Worm (Caenorhabditis elegans): Measurements from ENCODE around the gene dpl-1.

dpl-1 gene

ce11 chrII:9177080-9177479 is 7.4 kb downstream of the dpl-1 start, which contains the start of the genes sec-5 and pir-1 (continued):
- TF ChIP-seq nhr-20 (tag; optimal IDR thresholded peaks at IDR 0.05) (peak; percentile 45), nhr-71 (tag; optimal IDR thresholded peaks at IDR 0.05) (peak; percentile 63), C04F5.9 (tag; optimal IDR thresholded peaks at IDR 0.05) (peak; percentile 42), ceh-82 (tag; optimal IDR thresholded peaks at IDR 0.05) (peak; percentile 17 to 38 (median 31))

- TF ChIP-seq mef-2 (tag; optimal IDR thresholded peaks at IDR 0.05) (no peak), snu-23 (GFP tag; optimal IDR thresholded peaks at IDR 0.05) (no peak), efl-1 (optimal IDR thresholded peaks at IDR 0.05) (no peak), efl-1 (GFP tag; optimal IDR thresholded peaks at IDR 0.05 in 1 of 2) (no peak), unc-130 (tag; optimal IDR thresholded peaks at IDR 0.05) (no peak), fkh-8 (tag; optimal IDR thresholded peaks at IDR 0.05) (no peak), swsn-7 (tag; optimal IDR thresholded peaks at IDR 0.05) (no peak), ceh-8 (GFP tag; optimal IDR thresholded peaks at IDR 0.05) (no peak), pqm-1 (tag; optimal IDR thresholded peaks at IDR 0.05) (no peak), rnt-1 (tag; optimal IDR thresholded peaks at IDR 0.05) (no peak), ztf-11 (tag; optimal IDR thresholded peaks at IDR 0.05) (no peak), ceh-82 (tag; optimal IDR thresholded peaks at IDR 0.05) (no peak), zip-4 (GFP tag; optimal IDR thresholded peaks at IDR 0.05) (no peak), ets-5 (GFP tag; IDR thresholded peaks at IDR 0.05) (no peak), ama-1 (optimal IDR thresholded peaks at IDR 0.05) (no peak), unc-62 (GFP tag; optimal IDR thresholded peaks at IDR 0.05) (no peak)
Measured at ce11 chrII:9178811-9179210, 9.1 kb downstream of the dpl-1 start.

ce11 chrII:9181155-9181554 is 11.4 kb downstream of the dpl-1 start:
- TF ChIP-seq aly-2 (tag; optimal IDR thresholded peaks at IDR 0.05) (no peak), elt-2 (tag; optimal IDR thresholded peaks at IDR 0.05) (peak; percentile 2), nhr-19 (GFP tag; conservative IDR thresholded peaks at IDR 0.05) (no peak), unc-130 (tag; optimal IDR thresholded peaks at IDR 0.05) (no peak)

- TF ChIP-seq fkh-8 (tag; optimal IDR thresholded peaks at IDR 0.05) (no peak), xbp-1 (tag; optimal IDR thresholded peaks at IDR 0.05) (no peak), skn-1 (tag; optimal IDR thresholded peaks at IDR 0.05) (no peak), nhr-77 (tag; optimal IDR thresholded peaks at IDR 0.05) (no peak), ama-1 (optimal IDR thresholded peaks at IDR 0.05) (no peak), unc-130 (tag; optimal IDR thresholded peaks at IDR 0.05) (no peak), C16A3.4 (tag; optimal IDR thresholded peaks at IDR 0.05) (no peak), Y116A8C.19 (tag; optimal IDR thresholded peaks at IDR 0.05; ENCODE audit: borderline replicate concordance) (no peak), ces-1 (GFP tag; optimal IDR thresholded peaks at IDR 0.05) (no peak), hpl-2 (GFP tag; optimal IDR thresholded peaks at IDR 0.05) (no peak), nhr-47 (tag; optimal IDR thresholded peaks at IDR 0.05) (no peak)
Measured at ce11 chrII:9185915-9186314, 16.2 kb downstream of the dpl-1 start.

- TF ChIP-seq jun-1 (tag; optimal IDR thresholded peaks at IDR 0.05): no peak
- 0 out of 2 replicates have a peak, but pooled peaks have one; percentile 22 for TF ChIP-seq grh-1 (GFP tag; IDR thresholded peaks at IDR 0.05)
- no peak for TF ChIP-seq nhr-47 (tag; optimal IDR thresholded peaks at IDR 0.05)
- TF ChIP-seq ceh-63 (GFP tag; optimal IDR thresholded peaks at IDR 0.05): no peak
- TF ChIP-seq lin-14 (GFP tag; optimal IDR thresholded peaks at IDR 0.05): no peak
- no peak for TF ChIP-seq nhr-11 (tag; optimal IDR thresholded peaks at IDR 0.05)
- no peak for TF ChIP-seq fkh-10 (GFP tag; optimal IDR thresholded peaks at IDR 0.05)
- TF ChIP-seq hpl-2 (GFP tag; optimal IDR thresholded peaks at IDR 0.05): no peak
- TF ChIP-seq elt-3 (tag; optimal IDR thresholded peaks at IDR 0.05): no peak
- peak; percentile 25 for TF ChIP-seq blmp-1 (tag; optimal IDR thresholded peaks at IDR 0.05)
- no peak for TF ChIP-seq egl-13 (tag; optimal IDR thresholded peaks at IDR 0.05)
- TF ChIP-seq isw-1 (GFP tag; IDR thresholded peaks at IDR 0.05): no peak
- no peak for TF ChIP-seq vab-15 (tag; optimal IDR thresholded peaks at IDR 0.05)
- TF ChIP-seq pag-3 (tag; optimal IDR thresholded peaks at IDR 0.05; ENCODE audit: borderline replicate concordance, insufficient read depth): no peak
- TF ChIP-seq lsy-2 (tag; optimal IDR thresholded peaks at IDR 0.05): no peak
- no peak for TF ChIP-seq unc-98 (GFP tag; IDR thresholded peaks at IDR 0.05)
Measured at ce11 chrII:9188380-9188779, 18.7 kb downstream of the dpl-1 start, which contains the start of gene sym-2. Gene sym-2, minus strand, starts transcription at chrII:9188480.
